Worm (Caenorhabditis elegans) whole organism, early embryonic: ENCODE results near the gene Y69A2AR.46.

Experiments used
- B0310.2 ChIP-seq: sonication (generic microtip); optimal IDR thresholded peaks from 2 replicates; lab custom pipeline; 2016; ENCODE audit warnings: mild to moderate bottlenecking, missing genetic modification characterization, missing compliant biosample characterization
- F13C5.2 ChIP-seq: sonication (generic microtip); optimal IDR thresholded peaks from 2 replicates; lab custom pipeline; 2017; ENCODE audit warnings: mild to moderate bottlenecking, missing genetic modification characterization, inconsistent platforms, missing compliant biosample characterization
- aly-1 ChIP-seq: sonication (generic microtip); optimal IDR thresholded peaks from 2 replicates; lab custom pipeline; 2016; ENCODE audit warnings: missing genetic modification characterization, missing compliant biosample characterization
- ama-1 ChIP-seq: fragments of 150-350 bp; optimal IDR thresholded peaks from 2 replicates; lab custom pipeline; 2014
- ceh-13 ChIP-seq: fragments of 200-800 bp; sonication (Bioruptor generic); optimal IDR thresholded peaks from 2 replicates; lab custom pipeline; 2018; ENCODE audit warnings: mild to moderate bottlenecking, missing genetic modification characterization, missing compliant biosample characterization
- ceh-36 ChIP-seq: sonication (generic microtip); optimal IDR thresholded peaks from 2 replicates; lab custom pipeline; 2016; ENCODE audit warnings: missing genetic modification characterization, inconsistent platforms, missing compliant biosample characterization
- ets-7 ChIP-seq: sonication (generic microtip); optimal IDR thresholded peaks from 2 replicates; lab custom pipeline; 2016; ENCODE audit warnings: missing genotype, missing genetic modification characterization, missing compliant biosample characterization
- flt-1 ChIP-seq: fragments of 200-800 bp; sonication (Bioruptor generic); IDR thresholded peaks from 2 replicates; pipeline ENCODE4 v1.3.6; 2022; ENCODE audit warnings: missing genetic modification characterization, missing compliant biosample characterization
- hmbx-1 ChIP-seq: sonication (generic microtip); optimal IDR thresholded peaks from 2 replicates; lab custom pipeline; 2016; ENCODE audit warnings: mild to moderate bottlenecking, missing genetic modification characterization, missing compliant biosample characterization
- hmg-4 ChIP-seq: fragments of 200-800 bp; sonication (Bioruptor generic); optimal IDR thresholded peaks from 2 replicates; lab custom pipeline; 2018; ENCODE audit warnings: mild to moderate bottlenecking, missing genetic modification characterization, missing compliant biosample characterization
- hnd-1 ChIP-seq: sonication (generic microtip); optimal IDR thresholded peaks from 2 replicates; lab custom pipeline; 2016; ENCODE audit warnings: missing genetic modification characterization, missing compliant biosample characterization
- pes-1 ChIP-seq: fragments of 200-800 bp; sonication (Bioruptor generic); IDR thresholded peaks from 2 replicates; pipeline ENCODE4 v1.3.6; 2022; ENCODE audit warnings: missing genetic modification reagents, missing genetic modification characterization, missing compliant biosample characterization
- scrt-1 ChIP-seq: fragments of 200-800 bp; sonication (Bioruptor generic); IDR thresholded peaks from 2 replicates; pipeline ENCODE4 v1.3.6; 2022; ENCODE audit warnings: missing genetic modification characterization, missing compliant biosample characterization
- sea-1 ChIP-seq: fragments of 200-800 bp; sonication (Bioruptor generic); conservative IDR thresholded peaks from 2 replicates; pipeline ENCODE4 v1.3.6; 2022; ENCODE audit warnings: missing genetic modification characterization, missing compliant biosample characterization
- tbx-11 ChIP-seq: fragments of 200-800 bp; sonication (Bioruptor generic); IDR thresholded peaks from 2 replicates; pipeline ENCODE4 v1.3.6; 2022; ENCODE audit warnings: missing genetic modification characterization, missing compliant biosample characterization
- tbx-37 ChIP-seq: fragments of 200-800 bp; sonication (Bioruptor generic); conservative IDR thresholded peaks from 2 replicates; pipeline ENCODE4 v1.3.6; 2022; ENCODE audit warnings: missing genetic modification reagents, missing genetic modification characterization, missing compliant biosample characterization
- tra-4 ChIP-seq: sonication (generic microtip); optimal IDR thresholded peaks from 2 replicates; lab custom pipeline; 2017; ENCODE audit warnings: missing genetic modification characterization, missing compliant biosample characterization

Gene Y69A2AR.46

DNA sequence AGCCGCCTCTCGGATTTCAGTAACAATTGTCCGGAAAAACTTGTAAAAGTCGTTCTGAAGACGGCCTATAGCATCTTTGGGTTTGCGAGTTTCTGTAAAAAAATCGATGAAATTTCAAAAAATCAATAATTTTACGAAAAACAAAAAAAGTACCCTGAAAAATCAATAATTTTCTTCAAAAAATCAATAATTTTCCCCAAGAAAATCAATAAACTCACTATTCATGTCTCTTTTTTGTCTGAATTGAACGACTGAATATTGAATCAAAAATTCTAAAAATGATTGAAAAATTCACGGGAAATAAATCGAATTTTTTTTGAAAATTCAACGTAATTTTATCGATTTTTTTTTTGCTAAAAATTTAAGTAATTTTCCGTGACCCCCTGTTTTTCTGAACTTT is 10.0 kb upstream of the Y69A2AR.46 start, which contains the start of gene Y69A2AR.23:
Gene Y69A2AR.23, minus strand, starts transcription at position 267 of the 400 bp plus-strand sequence.
- TF ChIP-seq flt-1 (GFP tag; lab: Robert Waterston, UW) (no peak), hmbx-1 (tag; lab: Kevin White, UChicago) (no peak), hmg-4 (no peak), hnd-1 (tag; lab: Kevin White, UChicago) (no peak), aly-1 (tag; lab: Kevin White, UChicago) (no peak), ama-1 (no peak), ceh-36 (tag; lab: Kevin White, UChicago) (no peak), pes-1 (GFP tag; lab: Robert Waterston, UW) (no peak), sea-1 (GFP tag; lab: Robert Waterston, UW) (no peak), B0310.2 (no peak), scrt-1 (GFP tag; lab: Robert Waterston, UW) (no peak), ceh-13 (no peak), F13C5.2 (no peak)

DNA sequence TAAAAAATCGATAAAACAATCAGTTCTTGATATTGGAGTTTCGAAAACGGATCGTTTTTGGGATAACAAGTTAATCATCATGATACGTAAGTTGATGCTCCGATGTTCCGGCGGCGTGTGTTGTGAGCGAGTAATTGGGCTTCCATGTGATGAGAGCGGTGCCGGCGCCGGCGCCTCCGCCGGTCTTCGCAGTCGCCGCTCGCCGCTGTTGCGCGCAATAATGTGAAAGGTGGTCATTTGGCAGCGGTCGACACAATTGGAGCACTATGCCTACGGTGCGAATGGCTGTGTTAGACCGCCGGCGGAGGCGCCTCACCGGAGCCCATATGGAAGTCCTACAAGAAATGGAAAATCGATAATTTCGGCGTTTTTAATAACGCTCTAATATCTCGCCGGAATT is 9.6 kb upstream of the Y69A2AR.46 start:
- TF ChIP-seq sea-1 (GFP tag; lab: Robert Waterston, UW) (no peak), tbx-11 (GFP tag; lab: Robert Waterston, UW) (no peak), ceh-36 (tag; lab: Kevin White, UChicago) (no peak), tra-4 (tag; lab: Kevin White, UChicago) (no peak)

DNA sequence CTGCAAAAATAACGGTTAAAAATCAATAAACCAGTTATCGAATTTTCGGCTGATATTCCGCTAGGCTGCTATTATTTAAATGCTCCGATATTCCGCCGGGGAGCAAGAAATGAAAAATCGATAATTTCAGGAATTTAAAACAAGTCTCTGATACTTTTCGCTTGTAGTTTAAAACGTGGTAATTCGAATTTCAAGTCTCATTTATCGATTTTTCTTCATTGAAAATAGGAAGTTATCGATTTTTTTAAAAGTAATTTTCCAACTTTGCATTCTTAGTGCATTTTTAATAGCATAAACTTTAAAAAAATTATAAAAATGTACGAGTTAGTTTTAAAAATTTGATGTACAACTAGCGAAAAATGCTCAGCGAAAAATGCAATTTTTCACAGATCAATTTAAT is 9.2 kb upstream of the Y69A2AR.46 start:
- TF ChIP-seq ceh-36 (tag; lab: Kevin White, UChicago) = no peak
- TF ChIP-seq ama-1 = no peak
- no peak for TF ChIP-seq F13C5.2
- TF ChIP-seq tbx-11 (GFP tag; lab: Robert Waterston, UW) = no peak
- TF ChIP-seq scrt-1 (GFP tag; lab: Robert Waterston, UW) = no peak
- no peak for TF ChIP-seq pes-1 (GFP tag; lab: Robert Waterston, UW)
- TF ChIP-seq hmbx-1 (tag; lab: Kevin White, UChicago) = no peak
- no peak for TF ChIP-seq flt-1 (GFP tag; lab: Robert Waterston, UW)
- TF ChIP-seq aly-1 (tag; lab: Kevin White, UChicago) = no peak
- no peak for TF ChIP-seq hnd-1 (tag; lab: Kevin White, UChicago)
- TF ChIP-seq ceh-13 = no peak
- no peak for TF ChIP-seq sea-1 (GFP tag; lab: Robert Waterston, UW)
- no peak for TF ChIP-seq tra-4 (tag; lab: Kevin White, UChicago)
- TF ChIP-seq B0310.2 = no peak

DNA sequence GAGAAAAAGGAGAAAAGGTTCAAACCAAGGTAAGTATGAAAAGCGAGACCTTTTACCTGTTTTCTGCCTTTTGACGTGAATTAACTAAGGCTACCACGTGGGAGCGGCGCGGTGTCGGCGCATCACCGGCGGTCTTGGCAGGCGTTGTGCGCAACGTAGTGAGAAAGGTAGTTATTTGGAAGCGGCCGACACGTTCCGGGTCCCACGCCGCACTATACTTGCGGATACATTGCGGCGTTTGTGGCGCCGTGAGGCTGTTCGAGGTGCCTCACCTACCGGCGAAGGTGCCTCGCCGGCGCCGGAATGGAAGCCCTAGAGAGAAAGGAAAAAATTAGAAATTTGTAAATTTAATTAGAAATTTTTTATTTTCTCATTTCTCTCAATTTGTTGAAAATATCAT is 8.6 kb upstream of the Y69A2AR.46 start:
- TF ChIP-seq aly-1 (tag; lab: Kevin White, UChicago) (no peak), flt-1 (GFP tag; lab: Robert Waterston, UW) (no peak), sea-1 (GFP tag; lab: Robert Waterston, UW) (no peak), tra-4 (tag; lab: Kevin White, UChicago) (no peak), B0310.2 (no peak), ets-7 (tag; lab: Kevin White, UChicago) (no peak), hmbx-1 (tag; lab: Kevin White, UChicago) (no peak), hnd-1 (tag; lab: Kevin White, UChicago) (no peak), ama-1 (no peak), F13C5.2 (no peak), pes-1 (GFP tag; lab: Robert Waterston, UW) (no peak), scrt-1 (GFP tag; lab: Robert Waterston, UW) (no peak)

DNA sequence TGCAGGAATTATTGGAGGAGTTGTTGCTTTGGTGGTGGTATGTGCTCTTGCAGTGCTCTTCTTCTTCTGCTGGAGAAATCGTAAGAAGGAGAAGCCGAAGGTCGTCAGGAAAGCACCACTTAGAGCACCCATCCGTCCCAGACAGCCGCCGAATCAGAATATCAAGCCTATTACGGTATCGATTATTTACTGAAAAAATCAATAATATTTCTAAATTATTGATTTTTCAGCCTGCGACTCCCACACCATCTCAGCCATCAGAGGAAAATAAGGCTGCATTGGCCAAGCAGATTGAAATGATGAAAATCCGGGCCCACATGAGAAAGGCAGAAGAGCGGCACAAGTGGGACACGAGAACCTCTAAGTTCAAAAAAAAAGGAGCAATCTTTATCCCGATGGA is 5.2 kb upstream of the Y69A2AR.46 start:
- no peak for TF ChIP-seq tra-4 (tag; lab: Kevin White, UChicago)

DNA sequence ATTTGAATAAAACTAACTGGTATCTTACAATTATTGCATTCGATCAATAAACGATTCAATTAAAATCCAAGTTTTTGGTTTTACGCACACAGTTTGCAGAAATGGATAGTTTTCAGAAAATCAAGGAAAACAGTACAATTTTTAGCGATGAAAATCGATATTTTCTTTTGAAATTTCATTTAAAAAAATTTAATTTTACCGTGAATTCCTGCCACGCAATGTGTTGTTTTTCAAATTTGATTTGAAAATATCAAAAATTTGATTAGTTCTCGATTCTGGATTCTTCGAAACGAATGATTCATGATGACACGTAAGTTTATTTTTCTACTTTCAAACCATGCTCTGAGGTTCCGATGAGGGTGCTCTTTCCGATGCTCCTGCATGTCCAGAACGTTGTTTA is 613 bp downstream of the Y69A2AR.46 start, which contains the start of gene Y69A2AR.50:
Gene Y69A2AR.50, plus strand, starts transcription at position 301 of the 400 bp plus-strand sequence.
- TF ChIP-seq hmbx-1 (tag; lab: Kevin White, UChicago) (no peak), flt-1 (GFP tag; lab: Robert Waterston, UW) (no peak), ets-7 (tag; lab: Kevin White, UChicago) (no peak), sea-1 (GFP tag; lab: Robert Waterston, UW) (no peak), hmg-4 (no peak), tbx-37 (GFP tag; lab: Robert Waterston, UW) (no peak), ama-1 (no peak), tra-4 (tag; lab: Kevin White, UChicago) (no peak), pes-1 (GFP tag; lab: Robert Waterston, UW) (no peak), tbx-11 (GFP tag; lab: Robert Waterston, UW) (no peak), B0310.2 (no peak), aly-1 (tag; lab: Kevin White, UChicago) (no peak), ceh-13 (no peak), F13C5.2 (no peak), ceh-36 (tag; lab: Kevin White, UChicago) (no peak), hnd-1 (tag; lab: Kevin White, UChicago) (no peak), scrt-1 (GFP tag; lab: Robert Waterston, UW) (no peak)

DNA sequence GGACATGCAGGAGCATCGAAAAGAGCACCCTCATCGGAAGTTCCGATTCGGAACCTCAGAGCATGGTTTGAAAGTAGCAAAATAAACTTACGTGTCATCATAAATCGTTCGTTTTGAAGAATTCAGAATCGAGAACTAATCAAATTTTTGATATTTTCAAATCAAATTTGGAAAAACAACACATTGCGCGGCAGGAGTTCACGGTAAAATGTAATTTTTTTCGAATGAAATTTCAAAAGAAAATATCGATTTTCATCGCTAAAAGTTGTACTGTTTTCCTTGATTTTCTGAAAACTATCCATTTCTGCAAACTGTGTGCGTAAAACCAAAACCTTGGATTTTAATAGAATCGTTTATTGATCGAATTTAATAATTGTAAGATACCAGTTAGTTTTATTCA is 2.5 kb downstream of the Y69A2AR.46 start, which contains the start of gene Y69A2AR.24:
Gene Y69A2AR.24, minus strand, starts transcription at position 101 of the 400 bp plus-strand sequence.
- TF ChIP-seq scrt-1 (GFP tag; lab: Robert Waterston, UW) = no peak
- no peak for TF ChIP-seq tra-4 (tag; lab: Kevin White, UChicago)
- TF ChIP-seq flt-1 (GFP tag; lab: Robert Waterston, UW) = no peak
- TF ChIP-seq pes-1 (GFP tag; lab: Robert Waterston, UW) = no peak
- no peak for TF ChIP-seq hnd-1 (tag; lab: Kevin White, UChicago)
- TF ChIP-seq tbx-37 (GFP tag; lab: Robert Waterston, UW) = no peak
- no peak for TF ChIP-seq hmbx-1 (tag; lab: Kevin White, UChicago)
- no peak for TF ChIP-seq ceh-36 (tag; lab: Kevin White, UChicago)

DNA sequence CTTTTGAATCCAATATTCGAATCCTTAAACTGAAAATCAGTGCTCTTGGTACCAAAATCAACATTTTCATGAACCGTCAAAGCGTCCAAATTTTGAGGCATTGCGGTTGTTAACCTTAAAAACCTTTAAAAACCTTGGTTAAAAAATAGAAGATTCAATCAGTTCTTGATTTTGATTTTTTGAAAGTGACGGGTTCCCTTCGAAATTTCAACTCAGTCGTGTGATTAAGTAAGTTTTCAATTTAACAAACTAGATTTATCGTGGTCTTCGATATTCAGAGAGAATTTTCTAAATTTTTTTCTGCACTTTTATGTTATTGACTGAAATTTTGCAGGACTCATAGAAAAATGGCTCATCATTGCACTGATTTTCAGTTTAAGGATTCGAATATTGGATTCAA is 6.8 kb downstream of the Y69A2AR.46 start, which contains the start of the genes Y69A2AR.25 and Y69A2AR.12:
Gene Y69A2AR.25, minus strand, starts transcription at position 101 of the 400 bp plus-strand sequence.
Gene Y69A2AR.12, plus strand, starts transcription at position 348 of the 400 bp plus-strand sequence.
- TF ChIP-seq ama-1 (no peak), ets-7 (tag; lab: Kevin White, UChicago) (no peak), tbx-11 (GFP tag; lab: Robert Waterston, UW) (no peak), hnd-1 (tag; lab: Kevin White, UChicago) (no peak), B0310.2 (no peak)
